Fruit fly (Drosophila melanogaster) whole organism: ENCODE measurements around the gene glo.

Experiments used
- Dll ChIP-seq: fragments of >200 bp; optimal IDR thresholded peaks from 2 replicates; lab custom pipeline; 2017
- EcR ChIP-seq, 2 experiments: fragments of >200 bp; optimal IDR thresholded peaks; 2 replicates each; lab custom pipeline; 2017; ENCODE audit warnings: missing biosample characterization in 2 of 2, missing genetic modification characterization in 2 of 2, missing genetic modification reagents in 2 of 2
- psq ChIP-seq: fragments of >200 bp; optimal IDR thresholded peaks from 2 replicates; lab custom pipeline; 2017

- TF ChIP-seq EcR (GFP tag; optimal IDR thresholded peaks at IDR 0.05; lab: Kevin White, UChicago) (no peak), Dll (lab: Kevin White, UChicago) (no peak), psq (no peak)
Measured at dm6 chr3R:11812479-11812878, 6.7 kb downstream of the glo start.
